Fruit fly (Drosophila melanogaster) whole organism, pupa: ENCODE measurements around the gene CG32683.

ENCODE experiments used
- CG10348 ChIP-seq: fragments of 200-800 bp; sonication (Bioruptor generic); IDR thresholded peaks from 2 replicates; pipeline ENCODE4 v1.3.6; 2022; ENCODE audit warnings: missing biosample characterization, missing genetic modification characterization
- CG12605 ChIP-seq: fragments of 200-800 bp; sonication (Bioruptor generic); IDR thresholded peaks from 2 replicates; pipeline ENCODE4 v1.3.6; 2022; ENCODE audit warnings: missing biosample characterization, missing genetic modification characterization
- CG15710 ChIP-seq: fragments of 200-800 bp; sonication (Bioruptor generic); optimal IDR thresholded peaks from 2 replicates; lab custom pipeline; 2018; ENCODE audit warnings: missing biosample characterization, mild to moderate bottlenecking, missing genetic modification characterization, moderate library complexity
- CG34367 ChIP-seq: fragments of 200-800 bp; sonication (Bioruptor generic); optimal IDR thresholded peaks from 2 replicates; lab custom pipeline; 2018; ENCODE audit warnings: missing biosample characterization, mild to moderate bottlenecking, missing genetic modification characterization
- CG8159 ChIP-seq: fragments of 200-800 bp; sonication (Bioruptor generic); optimal IDR thresholded peaks from 3 replicates; lab custom pipeline; 2018; ENCODE audit warnings: missing biosample characterization, mild to moderate bottlenecking, missing genetic modification characterization, moderate library complexity
- CG8301 ChIP-seq: fragments of 200-800 bp; sonication (Bioruptor generic); optimal IDR thresholded peaks from 2 replicates; lab custom pipeline; 2018; ENCODE audit warnings: missing biosample characterization, mild to moderate bottlenecking, missing genetic modification characterization
- D1 ChIP-seq: fragments of 200-800 bp; sonication (Bioruptor generic); optimal IDR thresholded peaks from 2 replicates; lab custom pipeline; 2018; ENCODE audit warnings: missing biosample characterization, mild to moderate bottlenecking, missing genetic modification characterization, moderate library complexity
- EcR ChIP-seq: fragments of 200-800 bp; sonication (Bioruptor generic); optimal IDR thresholded peaks from 3 replicates; lab custom pipeline; 2019; ENCODE audit warnings: missing biosample characterization, missing genetic modification characterization, mild to moderate bottlenecking, moderate library complexity, missing genetic modification reagents
- Pif1B ChIP-seq: fragments of 200-800 bp; sonication (Bioruptor generic); optimal IDR thresholded peaks from 3 replicates; lab custom pipeline; 2016; ENCODE audit warnings: missing biosample characterization, missing genetic modification characterization
- rn ChIP-seq: fragments of 200-800 bp; sonication (Bioruptor generic); IDR thresholded peaks from 2 replicates; pipeline ENCODE4 v1.3.6; 2022; ENCODE audit warnings: missing biosample characterization, missing genetic modification characterization

DNA sequence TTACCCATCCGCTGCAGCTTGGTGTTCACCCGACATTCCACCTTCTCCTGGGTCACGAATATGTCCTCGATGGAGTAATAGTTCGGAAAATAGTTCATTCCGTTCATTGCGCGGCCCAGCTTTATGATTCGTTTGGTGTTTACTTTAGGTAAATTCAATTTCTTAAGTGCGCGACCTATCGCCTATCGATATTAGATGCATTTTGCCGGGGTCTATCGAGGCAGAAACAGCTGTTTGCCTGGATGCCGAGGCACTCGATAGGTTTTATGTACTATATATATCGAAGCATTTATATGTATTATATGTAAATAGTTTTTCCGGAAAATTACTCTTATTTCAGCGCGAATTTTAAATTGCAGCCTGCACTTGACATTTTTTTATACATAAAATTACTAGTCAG, 69.7 kb downstream of the CG32683 start:
- TF ChIP-seq D1 (tag; lab: Kevin White, UChicago), result no peak
- no peak for TF ChIP-seq Pif1B (GFP tag; lab: Kevin White, UChicago)
- TF ChIP-seq CG15710, result no peak
- no peak for TF ChIP-seq CG10348 (GFP tag; lab: Robert Waterston, UW)
- no peak for TF ChIP-seq CG34367
- TF ChIP-seq CG8301 (tag; lab: Kevin White, UChicago), result no peak
- TF ChIP-seq EcR (GFP tag; lab: Kevin White, UChicago), result no peak
- TF ChIP-seq CG12605 (GFP tag; lab: Robert Waterston, UW), result no peak
- TF ChIP-seq CG8159 (tag; lab: Kevin White, UChicago), result no peak
- TF ChIP-seq rn, result no peak
